Worm (Caenorhabditis elegans) whole organism, L3 larva: ENCODE measurements around the gene pro-1.

Experiments used
- ama-1 ChIP-seq: fragments of 150-350 bp; optimal IDR thresholded peaks from 2 replicates; lab custom pipeline; 2018
- egl-27 ChIP-seq: sonication (generic microtip); optimal IDR thresholded peaks from 4 replicates; lab custom pipeline; 2017; ENCODE audit warnings: missing biosample characterization, missing genetic modification reagents, missing genetic modification characterization
- egl-5 ChIP-seq: fragments of 150-350 bp; optimal IDR thresholded peaks from 2 replicates; lab custom pipeline; 2017; ENCODE audit warnings: missing biosample characterization, missing genetic modification reagents, missing genetic modification characterization, inconsistent platforms
- fkh-10 ChIP-seq: sonication (generic microtip); optimal IDR thresholded peaks from 2 replicates; lab custom pipeline; 2017; ENCODE audit warnings: missing biosample characterization, missing genetic modification reagents, missing genetic modification characterization
- mdl-1 ChIP-seq: fragments of 150-350 bp; optimal IDR thresholded peaks from 2 replicates; lab custom pipeline; 2014; ENCODE audit warnings: missing biosample characterization, missing genetic modification characterization
- nhr-237 ChIP-seq: fragments of 150-350 bp; optimal IDR thresholded peaks from 2 replicates; lab custom pipeline; 2014; ENCODE audit warnings: missing biosample characterization, missing genetic modification characterization

ce11 chrII:10559671-10560184 is 17.9 kb upstream of the pro-1 start:
- TF ChIP-seq mdl-1 (tag; lab: Kevin White, UChicago) (no peak), fkh-10 (no peak), nhr-237 (tag; lab: Kevin White, UChicago) (no peak), egl-5 (tag; lab: Kevin White, UChicago) (no peak), egl-27 (no peak), ama-1 (lab: Kevin White, UChicago) (peak; percentile 68)
